Fruit fly (Drosophila melanogaster): ENCODE measurements around the gene CG8219.
A peak's percentile ranks its signal among the peaks of the same experiment; 100 is the strongest.
"Not testable (repeated sequence)": the region's sequence is repeated elsewhere in the genome, so short reads cannot be mapped to it uniquely, and the experiment has no call there.

Gene CG8219

DNA sequence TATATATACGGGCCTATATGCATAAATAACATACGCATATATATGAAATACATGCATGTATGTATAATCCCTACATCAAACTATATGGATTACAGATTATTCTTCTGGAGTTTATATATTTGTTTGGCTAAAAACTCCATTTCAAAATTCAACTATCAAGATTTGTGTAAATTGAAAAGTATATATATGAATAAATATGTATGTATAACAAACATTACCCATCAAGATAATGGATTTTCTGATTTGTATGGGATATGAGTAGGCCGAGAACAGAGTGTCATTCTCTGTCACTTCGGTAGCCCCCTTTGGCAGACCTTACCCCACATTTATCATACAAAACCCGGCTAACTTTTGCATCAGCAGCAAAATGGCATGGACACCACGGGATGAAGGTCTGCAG lies at the start of gene CG8219:
CG8219 (plus strand) TSS at position 301 of the 400 bp plus-strand sequence.
- TF ChIP-seq CG4496 (GFP tag; IDR thresholded peaks at IDR 0.05), result no peak
- no peak for TF ChIP-seq D1 (tag; optimal IDR thresholded peaks at IDR 0.05)
- TF ChIP-seq Ets98B (GFP tag; IDR thresholded peaks at IDR 0.05), result no peak
- no peak for TF ChIP-seq CG8159 (tag; optimal IDR thresholded peaks at IDR 0.05)
- TF ChIP-seq CG10348 (GFP tag; IDR thresholded peaks at IDR 0.05), result no peak
- no peak for TF ChIP-seq CG9948 (tag; optimal IDR thresholded peaks at IDR 0.05)
- TF ChIP-seq CG13204 (GFP tag; optimal IDR thresholded peaks at IDR 0.05), result no peak
- TF ChIP-seq gl (tag; optimal IDR thresholded peaks at IDR 0.05), result no peak
- no peak for TF ChIP-seq CG32121 (GFP tag; IDR thresholded peaks at IDR 0.05)
- no peak for TF ChIP-seq CG12605 (GFP tag; IDR thresholded peaks at IDR 0.05)
- TF ChIP-seq EcR (GFP tag; optimal IDR thresholded peaks at IDR 0.05), result no peak
- TF ChIP-seq Pif1A (GFP tag; optimal IDR thresholded peaks at IDR 0.05), result no peak
- no peak for TF ChIP-seq rn (GFP tag; IDR thresholded peaks at IDR 0.05)
- no peak for TF ChIP-seq Pif1B (GFP tag; optimal IDR thresholded peaks at IDR 0.05)
- no peak for TF ChIP-seq CG34367 (tag; optimal IDR thresholded peaks at IDR 0.05)
- TF ChIP-seq CG14655 (GFP tag; optimal IDR thresholded peaks at IDR 0.05), result no peak
- no peak for TF ChIP-seq Snoo (tag; optimal IDR thresholded peaks at IDR 0.05)
- no peak for TF ChIP-seq fd96Ca (GFP tag; IDR thresholded peaks at IDR 0.05)

DNA sequence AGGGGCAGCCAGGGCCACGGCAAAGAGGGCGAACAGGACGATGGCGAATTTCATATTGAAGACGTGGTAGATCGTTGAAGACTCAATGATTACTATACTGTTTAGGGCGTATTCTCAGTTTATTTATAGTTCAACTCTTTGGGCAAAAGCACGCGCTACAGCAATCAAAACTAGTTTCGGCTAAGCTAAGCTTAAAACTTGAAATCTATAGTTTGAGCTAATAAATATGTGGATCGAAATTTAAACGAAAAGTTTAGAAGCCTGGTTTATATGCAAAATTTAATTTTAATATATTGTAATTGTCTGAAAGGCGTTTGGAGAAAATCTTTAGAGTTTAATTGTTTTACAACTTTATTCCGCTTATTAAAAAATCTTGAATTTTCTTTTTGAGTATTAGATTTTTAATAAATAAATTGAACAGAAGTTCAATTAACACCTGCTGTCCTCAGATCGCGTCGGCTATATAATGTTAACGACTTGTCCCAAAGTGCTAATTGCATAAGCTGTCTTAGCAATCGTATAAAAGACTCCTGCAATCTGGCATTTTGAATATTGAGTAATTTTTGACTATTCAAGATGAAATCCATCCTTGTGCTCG lies 49.4 kb upstream of the CG8219 start, which contains the start of the genes Cpr65Ax2 and Lcp65Aa:
Cpr65Ax2 (minus strand) TSS at position 101 of the 598 bp plus-strand sequence.
Lcp65Aa (plus strand) TSS at position 548 of the 598 bp plus-strand sequence.
- TF ChIP-seq CG10348 (GFP tag; IDR thresholded peaks at IDR 0.05); gl (tag; optimal IDR thresholded peaks at IDR 0.05); Snoo (tag; optimal IDR thresholded peaks at IDR 0.05): not testable (repeated sequence)

dm6 chr3L:6152531-6152930 lies 47.7 kb upstream of the CG8219 start, which contains the start of gene Acp65Aa:
Acp65Aa (minus strand) TSS chr3L:6152745.
- no peak for TF ChIP-seq CG13204 (GFP tag; optimal IDR thresholded peaks at IDR 0.05)
- TF ChIP-seq CG32121 (GFP tag; IDR thresholded peaks at IDR 0.05), result no peak
- no peak for TF ChIP-seq CG9948 (tag; optimal IDR thresholded peaks at IDR 0.05)
- no peak for TF ChIP-seq CG8301 (tag; optimal IDR thresholded peaks at IDR 0.05)

DNA sequence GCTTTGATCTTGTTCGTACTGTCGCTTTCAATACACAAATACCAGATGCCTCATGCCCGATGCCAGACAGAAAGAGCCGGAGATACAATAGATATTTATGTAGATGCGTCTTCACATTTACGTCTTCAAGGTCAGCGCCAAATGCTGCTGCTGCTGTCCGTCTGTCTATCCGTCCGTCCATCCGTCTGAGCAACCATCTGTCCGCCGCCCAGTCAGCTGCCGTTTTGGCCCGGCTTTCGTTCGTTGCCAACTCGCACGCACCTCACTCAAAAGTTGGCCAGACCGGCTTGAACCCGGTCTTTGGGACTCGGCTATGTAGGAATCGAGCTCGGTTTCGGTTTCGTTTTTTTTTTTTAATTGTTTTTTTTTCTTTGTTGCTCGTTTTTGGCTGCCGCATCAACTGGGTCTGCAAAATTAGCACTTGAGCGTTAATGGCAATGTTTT lies 45.3 kb upstream of the CG8219 start:
- TF ChIP-seq gl (tag; optimal IDR thresholded peaks at IDR 0.05), result peak; percentile 68
- no peak for TF ChIP-seq CG14655 (GFP tag; optimal IDR thresholded peaks at IDR 0.05)
- peak; percentile 71 for TF ChIP-seq Pif1B (GFP tag; optimal IDR thresholded peaks at IDR 0.05)
- peak; percentile 77 for TF ChIP-seq CG4496 (GFP tag; IDR thresholded peaks at IDR 0.05)
- peak; percentile 35 for TF ChIP-seq CG17806 (tag; optimal IDR thresholded peaks at IDR 0.05)
- peak; percentile 43 for TF ChIP-seq Snoo (tag; optimal IDR thresholded peaks at IDR 0.05)
- TF ChIP-seq CG15710 (tag; optimal IDR thresholded peaks at IDR 0.05), result peak; percentile 65
- TF ChIP-seq Pif1A (GFP tag; optimal IDR thresholded peaks at IDR 0.05), result peak; percentile 81
- TF ChIP-seq rn (GFP tag; IDR thresholded peaks at IDR 0.05), result no peak
- peak; percentile 91 for TF ChIP-seq CG12605 (GFP tag; IDR thresholded peaks at IDR 0.05)
- no peak for TF ChIP-seq D1 (tag; optimal IDR thresholded peaks at IDR 0.05)
- TF ChIP-seq CG34367 (tag; optimal IDR thresholded peaks at IDR 0.05), result peak; percentile 59
- TF ChIP-seq CG8301 (tag; optimal IDR thresholded peaks at IDR 0.05), result no peak
- TF ChIP-seq CG32121 (GFP tag; IDR thresholded peaks at IDR 0.05), result peak; percentile 37; the same call in 1 of the 2 replicates
- TF ChIP-seq CG9948 (tag; optimal IDR thresholded peaks at IDR 0.05), result no peak
- TF ChIP-seq CG8159 (tag; optimal IDR thresholded peaks at IDR 0.05), result peak; percentile 42
- no peak for TF ChIP-seq CG10348 (GFP tag; IDR thresholded peaks at IDR 0.05)
- TF ChIP-seq CG13204 (GFP tag; optimal IDR thresholded peaks at IDR 0.05), result peak; percentile 89
- TF ChIP-seq Ets98B (GFP tag; IDR thresholded peaks at IDR 0.05), result peak; percentile 61; the same call in 1 of the 2 replicates
- TF ChIP-seq EcR (GFP tag; optimal IDR thresholded peaks at IDR 0.05), result peak; percentile 73
- 0 out of 3 replicates have a peak, but pooled peaks have one; percentile 42 for TF ChIP-seq fd96Ca (GFP tag; IDR thresholded peaks at IDR 0.05)

dm6 chr3L:6157327-6158032 lies 42.8 kb upstream of the CG8219 start, which contains the start of gene CG13297:
CG13297 (minus strand) TSS chr3L:6157377.
- no peak for TF ChIP-seq Pif1A (GFP tag; optimal IDR thresholded peaks at IDR 0.05)
- no peak for TF ChIP-seq CG34367 (tag; optimal IDR thresholded peaks at IDR 0.05)
- TF ChIP-seq rn (GFP tag; IDR thresholded peaks at IDR 0.05), result no peak
- TF ChIP-seq CG17806 (tag; optimal IDR thresholded peaks at IDR 0.05), result no peak
- TF ChIP-seq CG13204 (GFP tag; optimal IDR thresholded peaks at IDR 0.05), result no peak
- no peak for TF ChIP-seq gl (tag; optimal IDR thresholded peaks at IDR 0.05)
- TF ChIP-seq CG32121 (GFP tag; IDR thresholded peaks at IDR 0.05), result no peak; the same call in 1 of the 2 replicates
- no peak for TF ChIP-seq CG15710 (tag; optimal IDR thresholded peaks at IDR 0.05)
- no peak for TF ChIP-seq Ets98B (GFP tag; IDR thresholded peaks at IDR 0.05)

DNA sequence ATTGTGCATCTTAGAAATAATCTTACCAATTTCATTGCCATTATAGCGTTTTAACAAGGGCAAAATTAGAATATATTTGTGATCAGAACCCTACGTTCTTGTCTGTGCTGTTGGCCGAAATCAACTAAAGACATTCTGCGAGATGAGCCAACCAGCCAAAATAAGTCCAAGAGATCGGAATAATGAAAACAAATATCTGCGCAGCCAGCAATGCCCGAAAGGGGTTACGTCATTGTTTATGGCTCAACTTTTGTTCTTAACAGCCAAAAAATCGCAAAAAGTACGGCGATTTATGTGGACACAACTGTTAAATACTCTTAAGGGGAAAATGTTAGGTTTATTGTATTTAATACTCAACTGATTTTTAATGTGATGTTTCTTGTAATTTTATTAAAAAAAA lies 41.7 kb upstream of the CG8219 start, which contains the start of gene Cpr65Ay:
Cpr65Ay (minus strand) TSS at position 101 of the 400 bp plus-strand sequence.
- TF ChIP-seq fd96Ca (GFP tag; IDR thresholded peaks at IDR 0.05) (no peak), CG34367 (tag; optimal IDR thresholded peaks at IDR 0.05) (no peak), D1 (tag; optimal IDR thresholded peaks at IDR 0.05) (no peak), gl (tag; optimal IDR thresholded peaks at IDR 0.05) (no peak), Pif1B (GFP tag; optimal IDR thresholded peaks at IDR 0.05) (no peak), CG8301 (tag; optimal IDR thresholded peaks at IDR 0.05) (no peak), CG9948 (tag; optimal IDR thresholded peaks at IDR 0.05) (no peak), CG10348 (GFP tag; IDR thresholded peaks at IDR 0.05) (no peak), CG15710 (tag; optimal IDR thresholded peaks at IDR 0.05) (no peak), CG4496 (GFP tag; IDR thresholded peaks at IDR 0.05) (no peak), CG14655 (GFP tag; optimal IDR thresholded peaks at IDR 0.05) (no peak), CG8159 (tag; optimal IDR thresholded peaks at IDR 0.05) (no peak), rn (GFP tag; IDR thresholded peaks at IDR 0.05) (no peak), CG12605 (GFP tag; IDR thresholded peaks at IDR 0.05) (no peak), CG17806 (tag; optimal IDR thresholded peaks at IDR 0.05) (no peak), Pif1A (GFP tag; optimal IDR thresholded peaks at IDR 0.05) (no peak), EcR (GFP tag; optimal IDR thresholded peaks at IDR 0.05) (no peak), Ets98B (GFP tag; IDR thresholded peaks at IDR 0.05) (no peak), CG13204 (GFP tag; optimal IDR thresholded peaks at IDR 0.05) (no peak), Snoo (tag; optimal IDR thresholded peaks at IDR 0.05) (no peak)

All from whole organism, pupa.